Worm (Caenorhabditis elegans) whole organism, L4/young adult: ENCODE results near the gene fnta-1.

Source experiments
- dao-5 ChIP-seq: sonication (generic microtip); optimal IDR thresholded peaks from 2 replicates; lab custom pipeline; 2016; ENCODE audit warnings: missing genotype, missing genetic modification characterization, moderate library complexity, missing compliant biosample characterization
- him-1 ChIP-seq: sonication (generic microtip); optimal IDR thresholded peaks from 2 replicates; lab custom pipeline; 2016; ENCODE audit warnings: missing genotype, missing genetic modification reagents, missing genetic modification characterization, missing compliant biosample characterization

- TF ChIP-seq him-1 (tag; lab: Kevin White, UChicago) (no peak), dao-5 (tag; lab: Kevin White, UChicago) (no peak)
These were observed 35.0 kb upstream of the fnta-1 start for ce11 chrIV:275146-275545.
